Worm (Caenorhabditis elegans): ENCODE data around the gene npr-21.
A peak's percentile ranks its signal among the peaks of the same experiment; 100 is the strongest.

npr-21 gene

ce11 chrX:17157868-17158267, at the start of gene npr-21:
npr-21 (minus strand) TSS chrX:17157968.
- TF ChIP-seq R02D3.7 (tag; optimal IDR thresholded peaks at IDR 0.05) (no peak), lin-15B (tag; optimal IDR thresholded peaks at IDR 0.05) (no peak), snpc-4 (tag; optimal IDR thresholded peaks at IDR 0.05) (no peak)

ce11 chrX:17205853-17206252, 48.1 kb upstream of the npr-21 start:
- no peak for TF ChIP-seq ceh-16 (tag; optimal IDR thresholded peaks at IDR 0.05)
- TF ChIP-seq tbx-2 (tag; optimal IDR thresholded peaks at IDR 0.05), result no peak
- TF ChIP-seq ceh-28 (tag; optimal IDR thresholded peaks at IDR 0.05), result no peak
- TF ChIP-seq hmg-11 (tag; optimal IDR thresholded peaks at IDR 0.05), result no peak
- no peak for TF ChIP-seq egl-5 (tag; optimal IDR thresholded peaks at IDR 0.05)
- no peak for TF ChIP-seq fkh-2 (tag; optimal IDR thresholded peaks at IDR 0.05)
- TF ChIP-seq elt-3 (tag; optimal IDR thresholded peaks at IDR 0.05), result no peak
- peak; percentile 43 for TF ChIP-seq pha-4 (tag; optimal IDR thresholded peaks at IDR 0.05)
- TF ChIP-seq lin-39 (tag; optimal IDR thresholded peaks at IDR 0.05), result no peak
- TF ChIP-seq R02D3.7 (tag; optimal IDR thresholded peaks at IDR 0.05), result no peak
- TF ChIP-seq pqm-1 (tag; optimal IDR thresholded peaks at IDR 0.05), result peak; percentile 58
- TF ChIP-seq aly-2 (tag; optimal IDR thresholded peaks at IDR 0.05), result no peak
- TF ChIP-seq elt-2 (tag; optimal IDR thresholded peaks at IDR 0.05), result peak; percentile 58
- TF ChIP-seq snpc-4 (tag; optimal IDR thresholded peaks at IDR 0.05), result no peak
- no peak for TF ChIP-seq ceh-9 (tag; optimal IDR thresholded peaks at IDR 0.05)
- TF ChIP-seq nhr-12 (tag; optimal IDR thresholded peaks at IDR 0.05), result no peak
- TF ChIP-seq egl-27 (tag; optimal IDR thresholded peaks at IDR 0.05), result no peak
- no peak for TF ChIP-seq nhr-237 (tag; optimal IDR thresholded peaks at IDR 0.05)
- TF ChIP-seq ama-1 (optimal IDR thresholded peaks at IDR 0.05), result no peak
- no peak for TF ChIP-seq mml-1 (tag; optimal IDR thresholded peaks at IDR 0.05)
- no peak for TF ChIP-seq ZK546.5 (tag; optimal IDR thresholded peaks at IDR 0.05)
- no peak for TF ChIP-seq mdl-1 (tag; optimal IDR thresholded peaks at IDR 0.05)
- no peak for TF ChIP-seq lin-15B (tag; optimal IDR thresholded peaks at IDR 0.05)
- TF ChIP-seq fkh-10 (GFP tag; optimal IDR thresholded peaks at IDR 0.05), result no peak
- TF ChIP-seq zag-1 (tag; optimal IDR thresholded peaks at IDR 0.05), result no peak

ce11 chrX:17203399-17203798, 45.6 kb upstream of the npr-21 start:
- no peak for TF ChIP-seq ceh-16 (tag; optimal IDR thresholded peaks at IDR 0.05)
- TF ChIP-seq elt-2 (tag; optimal IDR thresholded peaks at IDR 0.05), result no peak
- TF ChIP-seq mml-1 (tag; optimal IDR thresholded peaks at IDR 0.05), result no peak
- TF ChIP-seq egl-27 (tag; optimal IDR thresholded peaks at IDR 0.05), result no peak
- TF ChIP-seq R02D3.7 (tag; optimal IDR thresholded peaks at IDR 0.05), result no peak
- no peak for TF ChIP-seq ama-1 (optimal IDR thresholded peaks at IDR 0.05)
- TF ChIP-seq lin-39 (tag; optimal IDR thresholded peaks at IDR 0.05), result no peak
- TF ChIP-seq fkh-10 (GFP tag; optimal IDR thresholded peaks at IDR 0.05), result no peak
- TF ChIP-seq daf-12 (tag; optimal IDR thresholded peaks at IDR 0.05), result no peak
- no peak for TF ChIP-seq ztf-4 (tag; optimal IDR thresholded peaks at IDR 0.05)
- no peak for TF ChIP-seq ceh-28 (tag; optimal IDR thresholded peaks at IDR 0.05)
- TF ChIP-seq sea-2 (GFP tag; optimal IDR thresholded peaks at IDR 0.05), result no peak
- no peak for TF ChIP-seq nhr-28 (tag; optimal IDR thresholded peaks at IDR 0.05)
- TF ChIP-seq lsy-12 (tag; optimal IDR thresholded peaks at IDR 0.05), result no peak
- TF ChIP-seq nhr-77 (tag; optimal IDR thresholded peaks at IDR 0.05), result no peak
- no peak for TF ChIP-seq hmg-11 (tag; optimal IDR thresholded peaks at IDR 0.05)
- no peak for TF ChIP-seq fos-1 (tag; optimal IDR thresholded peaks at IDR 0.05)
- TF ChIP-seq nhr-237 (tag; optimal IDR thresholded peaks at IDR 0.05), result no peak
- TF ChIP-seq pha-4 (tag; optimal IDR thresholded peaks at IDR 0.05), result no peak

- peak; percentile 8 for TF ChIP-seq pha-4 (tag; optimal IDR thresholded peaks at IDR 0.05)
- peak; percentile 77 for TF ChIP-seq elt-2 (tag; optimal IDR thresholded peaks at IDR 0.05)
- no peak for TF ChIP-seq nfya-1 (tag; optimal IDR thresholded peaks at IDR 0.05; ENCODE audit: insufficient read depth)
Measured at ce11 chrX:17197824-17198223, 40.1 kb upstream of the npr-21 start.

- TF ChIP-seq pqm-1 (tag; optimal IDR thresholded peaks at IDR 0.05) (peak; percentile 22), ceh-82 (tag; optimal IDR thresholded peaks at IDR 0.05) (no peak), ceh-16 (tag; optimal IDR thresholded peaks at IDR 0.05) (no peak), ama-1 (optimal IDR thresholded peaks at IDR 0.05) (no peak), skn-1 (tag; optimal IDR thresholded peaks at IDR 0.05) (peak; percentile 70), nhr-43 (tag; optimal IDR thresholded peaks at IDR 0.05; ENCODE audit: poor library complexity, severe bottlenecking) (no peak), pha-4 (tag; optimal IDR thresholded peaks at IDR 0.05) (peak; percentile 32), elt-3 (tag; optimal IDR thresholded peaks at IDR 0.05) (no peak), elt-2 (tag; optimal IDR thresholded peaks at IDR 0.05) (peak; percentile 66)
Measured at ce11 chrX:17195080-17195479, 37.3 kb upstream of the npr-21 start, which contains the start of gene B0302.5. B0302.5 (minus strand) TSS chrX:17195137.

Measured in whole organism, L3 larva.